Fruit fly (Drosophila melanogaster) whole organism, adult: ENCODE data around the gene Gr28b.

Experiments
- CG11617 ChIP-seq: fragments of 200-800 bp; sonication (Bioruptor generic); optimal IDR thresholded peaks from 2 replicates; lab custom pipeline; 2017; ENCODE audit warnings: mild to moderate bottlenecking, missing biosample characterization, missing genetic modification reagents, missing genetic modification characterization
- CG1620 ChIP-seq: fragments of 200-800 bp; sonication (Bioruptor generic); optimal IDR thresholded peaks from 2 replicates; lab custom pipeline; 2016; ENCODE audit warnings: missing biosample characterization, missing genetic modification characterization
- CG7045 ChIP-seq: fragments of 200-800 bp; sonication (Bioruptor generic); optimal IDR thresholded peaks from 2 replicates; lab custom pipeline; 2017; ENCODE audit warnings: missing biosample characterization, mild to moderate bottlenecking, missing genetic modification characterization
- Hr96 ChIP-seq: fragments of 200-800 bp; sonication (Bioruptor generic); optimal IDR thresholded peaks from 2 replicates; lab custom pipeline; 2016; ENCODE audit warnings: missing biosample characterization, missing genetic modification characterization
- cic ChIP-seq: fragments of 200-800 bp; sonication (Bioruptor generic); optimal IDR thresholded peaks from 2 replicates; lab custom pipeline; 2017; ENCODE audit warnings: missing biosample characterization, mild to moderate bottlenecking, missing genetic modification characterization, moderate library complexity
- kay ChIP-seq: fragments of 200-800 bp; sonication (Bioruptor generic); peaks from one replicate; lab custom pipeline; 2016; ENCODE audit warnings: missing biosample characterization, missing genetic modification characterization, borderline replicate concordance
- pad ChIP-seq: fragments of 200-800 bp; sonication (Bioruptor generic); optimal IDR thresholded peaks from 3 replicates; lab custom pipeline; 2017; ENCODE audit warnings: missing biosample characterization, missing genetic modification characterization, mild to moderate bottlenecking, moderate library complexity, missing genetic modification reagents

DNA sequence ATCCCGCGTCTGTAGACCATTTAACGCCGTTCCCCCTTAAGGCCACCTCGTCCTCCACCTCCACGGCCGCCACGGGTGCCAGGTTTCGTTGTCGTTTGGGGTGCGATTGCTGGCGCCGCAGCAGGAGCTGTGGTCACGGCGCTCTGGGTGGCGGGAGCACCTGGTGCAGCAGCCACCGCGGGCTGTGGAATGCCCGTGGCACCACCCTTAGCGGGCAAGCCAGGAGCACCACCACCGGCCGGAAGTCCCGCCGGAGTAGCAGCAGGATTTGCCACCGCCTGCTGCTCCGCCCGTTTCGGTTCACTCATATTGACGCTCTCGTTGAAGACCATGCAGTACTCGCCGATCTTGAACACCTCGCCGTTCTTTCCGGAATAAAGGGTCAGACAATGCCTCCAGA, 53.0 kb downstream of the Gr28b start:
- no peak for TF ChIP-seq CG1620 (GFP tag; lab: Kevin White, UChicago)
- no peak for TF ChIP-seq pad (GFP tag; lab: Kevin White, UChicago)
- no peak for TF ChIP-seq Hr96
- no peak for TF ChIP-seq cic (GFP tag; lab: Kevin White, UChicago)
- no peak for TF ChIP-seq kay
- no peak for TF ChIP-seq CG11617
- TF ChIP-seq CG7045 = no peak
